Worm (Caenorhabditis elegans) whole organism, L1 larva: ENCODE measurements around the gene grk-1.

ENCODE experiments used
- ces-1 ChIP-seq: fragments of 150-350 bp; optimal IDR thresholded peaks from 2 replicates; lab custom pipeline; 2014; ENCODE audit warnings: missing biosample characterization, missing genetic modification reagents, missing genetic modification characterization
- unc-130 ChIP-seq: fragments of 150-350 bp; optimal IDR thresholded peaks from 2 replicates; lab custom pipeline; 2017; ENCODE audit warnings: missing biosample characterization, missing genetic modification characterization, inconsistent platforms
- unc-62 ChIP-seq: fragments of 150-350 bp; optimal IDR thresholded peaks from 2 replicates; lab custom pipeline; 2014; ENCODE audit warnings: missing biosample characterization, missing genetic modification reagents, missing genetic modification characterization

- TF ChIP-seq unc-62 (GFP tag; lab: Kevin White, UChicago) (no peak), ces-1 (no peak), unc-130 (tag; lab: Kevin White, UChicago) (no peak)
Observed at ce11 chrX:10027556-10027955, 28.5 kb upstream of the grk-1 start, which contains the start of gene mkk-4.
